Fruit fly (Drosophila melanogaster): Measurements from ENCODE around the gene Acsf2.
A peak's percentile ranks its signal among the peaks of the same experiment; 100 is the strongest.

Acsf2 gene

dm6 chr2L:5337159-5337558 is 4.9 kb downstream of the Acsf2 start:
- peak; percentile 57 for TF ChIP-seq noc (tag; optimal IDR thresholded peaks at IDR 0.05)

- TF ChIP-seq noc (tag; optimal IDR thresholded peaks at IDR 0.05) = no peak
Measured at dm6 chr2L:5332574-5332973, 9.5 kb downstream of the Acsf2 start.

- no peak for TF ChIP-seq noc (tag; optimal IDR thresholded peaks at IDR 0.05)
Measured at dm6 chr2L:5329557-5329956, 12.5 kb downstream of the Acsf2 start, which contains the start of gene TotM. TotM (plus strand) TSS chr2L:5329857.

- no peak for TF ChIP-seq noc (tag; optimal IDR thresholded peaks at IDR 0.05)
Measured at dm6 chr2L:5328829-5329499, 13.1 kb downstream of the Acsf2 start, which contains the start of gene CG14022. CG14022 (minus strand) TSS chr2L:5328879.

dm6 chr2L:5327266-5327621 is 14.8 kb downstream of the Acsf2 start:
- no peak for TF ChIP-seq noc (tag; optimal IDR thresholded peaks at IDR 0.05)

dm6 chr2L:5326414-5327265 is 15.4 kb downstream of the Acsf2 start, which contains the start of the genes Ncoa6 and cype:
Ncoa6 (minus strand) TSS chr2L:5326683.
cype (plus strand) TSS chr2L:5327227.
- no peak for TF ChIP-seq noc (tag; optimal IDR thresholded peaks at IDR 0.05)

dm6 chr2L:5324958-5325850 is 16.8 kb downstream of the Acsf2 start:
- TF ChIP-seq noc (tag; optimal IDR thresholded peaks at IDR 0.05) = peak; percentile 27

dm6 chr2L:5321014-5321413 is 21.0 kb downstream of the Acsf2 start:
- no peak for TF ChIP-seq noc (tag; optimal IDR thresholded peaks at IDR 0.05)

dm6 chr2L:5320063-5320462 is 22.0 kb downstream of the Acsf2 start:
- TF ChIP-seq noc (tag; optimal IDR thresholded peaks at IDR 0.05) = no peak

dm6 chr2L:5314630-5315159 is 27.3 kb downstream of the Acsf2 start, which contains the start of gene CG14024:
CG14024 (minus strand) TSS chr2L:5314895.
- TF ChIP-seq noc (tag; optimal IDR thresholded peaks at IDR 0.05) = no peak

dm6 chr2L:5309369-5309768 is 32.7 kb downstream of the Acsf2 start:
- no peak for TF ChIP-seq noc (tag; optimal IDR thresholded peaks at IDR 0.05)

dm6 chr2L:5306373-5306997 is 35.5 kb downstream of the Acsf2 start:
- TF ChIP-seq noc (tag; optimal IDR thresholded peaks at IDR 0.05) = peak; percentile 27

dm6 chr2L:5305240-5305875 is 36.7 kb downstream of the Acsf2 start:
- peak; percentile 53 for TF ChIP-seq noc (tag; optimal IDR thresholded peaks at IDR 0.05)

- no peak for TF ChIP-seq noc (tag; optimal IDR thresholded peaks at IDR 0.05)
Measured at dm6 chr2L:5304367-5304766, 37.7 kb downstream of the Acsf2 start.
